Worm (Caenorhabditis elegans) whole organism, late embryonic: ENCODE measurements around the gene Y16B4A.2.
A peak's percentile ranks its signal among the peaks of the same experiment; 100 is the strongest.

Experiments
- C08G9.2 ChIP-seq: sonication (generic microtip); optimal IDR thresholded peaks from 2 replicates; lab custom pipeline; 2016; ENCODE audit warnings: mild to moderate bottlenecking, missing genetic modification characterization, moderate library complexity, missing compliant biosample characterization
- K09A11.1 ChIP-seq: sonication (generic microtip); optimal IDR thresholded peaks from 2 replicates; lab custom pipeline; 2017; ENCODE audit warnings: antibody characterized with exemption, mild to moderate bottlenecking, missing genetic modification characterization, missing compliant biosample characterization; ENCODE audit not compliant: insufficient read depth
- ahr-1 ChIP-seq: sonication (generic microtip); optimal IDR thresholded peaks from 2 replicates; lab custom pipeline; 2016; ENCODE audit warnings: missing genetic modification characterization, missing compliant biosample characterization
- ceh-14 ChIP-seq: sonication (generic microtip); optimal IDR thresholded peaks from 2 replicates; lab custom pipeline; 2016; ENCODE audit warnings: missing genotype, missing genetic modification characterization, missing compliant biosample characterization
- ceh-18 ChIP-seq: sonication (generic microtip); optimal IDR thresholded peaks from 2 replicates; lab custom pipeline; 2016; ENCODE audit warnings: missing genetic modification characterization, missing compliant biosample characterization
- ceh-19 ChIP-seq: fragments of 200-800 bp; sonication (Bioruptor generic); optimal IDR thresholded peaks from 2 replicates; lab custom pipeline; 2018; ENCODE audit warnings: mild to moderate bottlenecking, missing genetic modification characterization, missing compliant biosample characterization
- ceh-22 ChIP-seq: sonication (generic microtip); optimal IDR thresholded peaks from 2 replicates; lab custom pipeline; 2017; ENCODE audit warnings: missing biosample characterization, missing genetic modification characterization
- ceh-24 ChIP-seq: sonication (generic microtip); optimal IDR thresholded peaks from 2 replicates; lab custom pipeline; 2016; ENCODE audit warnings: mild to moderate bottlenecking, missing genetic modification characterization, missing compliant biosample characterization
- ceh-34 ChIP-seq: sonication (generic microtip); optimal IDR thresholded peaks from 2 replicates; lab custom pipeline; 2016; ENCODE audit warnings: mild to moderate bottlenecking, missing genetic modification characterization, missing compliant biosample characterization
- ceh-45 ChIP-seq: fragments of 200-800 bp; sonication (Bioruptor generic); IDR thresholded peaks from 2 replicates; pipeline ENCODE4 v1.3.6; 2022; ENCODE audit warnings: missing genetic modification reagents, missing genetic modification characterization, missing compliant biosample characterization
- ceh-48 ChIP-seq: sonication (generic microtip); optimal IDR thresholded peaks from 2 replicates; lab custom pipeline; 2016; ENCODE audit warnings: missing genetic modification characterization, inconsistent platforms, missing compliant biosample characterization
- dve-1 ChIP-seq: sonication (generic microtip); optimal IDR thresholded peaks from 2 replicates; lab custom pipeline; 2017; ENCODE audit warnings: antibody characterized with exemption, mild to moderate bottlenecking, missing genetic modification characterization, missing compliant biosample characterization
- elt-2 ChIP-seq: sonication (generic microtip); optimal IDR thresholded peaks from 2 replicates; lab custom pipeline; 2016; ENCODE audit warnings: missing genetic modification reagents, missing genetic modification characterization, missing compliant biosample characterization
- elt-4 ChIP-seq: sonication (generic microtip); optimal IDR thresholded peaks from 2 replicates; lab custom pipeline; 2016; ENCODE audit warnings: missing genetic modification characterization, missing compliant biosample characterization
- fax-1 ChIP-seq: sonication (generic microtip); optimal IDR thresholded peaks from 2 replicates; lab custom pipeline; 2016; ENCODE audit warnings: missing genotype, missing genetic modification characterization, missing compliant biosample characterization
- fkh-10 ChIP-seq: fragments of 150-350 bp; optimal IDR thresholded peaks from 2 replicates; lab custom pipeline; 2014; ENCODE audit warnings: missing biosample characterization, missing genetic modification reagents, missing genetic modification characterization
- hlh-15 ChIP-seq: sonication (generic microtip); optimal IDR thresholded peaks from 2 replicates; lab custom pipeline; 2016; ENCODE audit warnings: missing genetic modification characterization, missing compliant biosample characterization
- hlh-30 ChIP-seq: sonication (generic microtip); optimal IDR thresholded peaks from 2 replicates; lab custom pipeline; 2017; ENCODE audit warnings: antibody characterized with exemption, missing genetic modification characterization, missing compliant biosample characterization; ENCODE audit not compliant: insufficient read depth
- hlh-8 ChIP-seq: sonication (generic microtip); optimal IDR thresholded peaks from 2 replicates; lab custom pipeline; 2016; ENCODE audit warnings: missing genotype, missing genetic modification characterization, missing compliant biosample characterization
- lim-6 ChIP-seq: sonication (generic microtip); optimal IDR thresholded peaks from 2 replicates; lab custom pipeline; 2016; ENCODE audit warnings: missing genetic modification characterization, missing compliant biosample characterization
- madf-2 ChIP-seq: sonication (generic microtip); optimal IDR thresholded peaks from 2 replicates; lab custom pipeline; 2017; ENCODE audit warnings: missing genetic modification characterization, missing compliant biosample characterization
- mec-3 ChIP-seq: sonication (generic microtip); optimal IDR thresholded peaks from 2 replicates; lab custom pipeline; 2016; ENCODE audit warnings: borderline replicate concordance, missing genetic modification characterization, missing compliant biosample characterization
- nfya-1 ChIP-seq: sonication (generic microtip); optimal IDR thresholded peaks from 2 replicates; lab custom pipeline; 2017; ENCODE audit warnings: missing genetic modification characterization, mild to moderate bottlenecking, missing compliant biosample characterization, antibody characterized with exemption, moderate library complexity
- pag-3 ChIP-seq: sonication (generic microtip); optimal IDR thresholded peaks from 2 replicates; lab custom pipeline; 2016; ENCODE audit warnings: missing compliant biosample characterization, missing genetic modification characterization, borderline replicate concordance
- pha-4 ChIP-seq: fragments of 150-350 bp; optimal IDR thresholded peaks from 2 replicates; lab custom pipeline; 2018; ENCODE audit warnings: missing biosample characterization, missing genetic modification reagents, missing genetic modification characterization
- pqm-1 ChIP-seq: sonication (generic microtip); optimal IDR thresholded peaks from 2 replicates; lab custom pipeline; 2016; ENCODE audit warnings: missing genetic modification characterization, missing compliant biosample characterization
- sdc-2 ChIP-seq: sonication (generic microtip); optimal IDR thresholded peaks from 2 replicates; lab custom pipeline; 2016; ENCODE audit warnings: missing genotype, missing genetic modification characterization, missing compliant biosample characterization
- sox-2 ChIP-seq: fragments of 200-800 bp; sonication (Bioruptor generic); IDR thresholded peaks from 2 replicates; pipeline ENCODE4 v1.3.6; 2022; ENCODE audit warnings: missing genetic modification reagents, missing genetic modification characterization, missing compliant biosample characterization
- sox-4 ChIP-seq: sonication (generic microtip); optimal IDR thresholded peaks from 2 replicates; lab custom pipeline; 2017; ENCODE audit warnings: mild to moderate bottlenecking, missing genetic modification characterization, inconsistent platforms, missing compliant biosample characterization
- tbx-2 ChIP-seq: sonication (generic microtip); optimal IDR thresholded peaks from 2 replicates; lab custom pipeline; 2016; ENCODE audit warnings: missing genetic modification characterization, missing compliant biosample characterization
- tbx-7 ChIP-seq: sonication (generic microtip); optimal IDR thresholded peaks from 2 replicates; lab custom pipeline; 2016; ENCODE audit warnings: missing genotype, missing genetic modification characterization, missing compliant biosample characterization
- unc-55 ChIP-seq: sonication (generic microtip); optimal IDR thresholded peaks from 2 replicates; lab custom pipeline; 2017; ENCODE audit warnings: missing biosample characterization, missing genetic modification reagents, missing genetic modification characterization
- unc-86 ChIP-seq: sonication (generic microtip); optimal IDR thresholded peaks from 2 replicates; lab custom pipeline; 2016; ENCODE audit warnings: missing genetic modification characterization, missing compliant biosample characterization

The Y16B4A.2 gene

ce11 chrX:14761021-14761420, 10.6 kb downstream of the Y16B4A.2 start, which contains the start of gene C05G5.5:
Gene C05G5.5, minus strand, starts transcription at chrX:14761121.
- TF ChIP-seq pag-3 (no peak), ceh-45 (no peak), sdc-2 (tag; lab: Kevin White, UChicago) (no peak), ceh-34 (tag; lab: Kevin White, UChicago) (no peak), pqm-1 (tag; lab: Kevin White, UChicago) (no peak), ceh-22 (no peak), hlh-15 (tag; lab: Kevin White, UChicago) (no peak), unc-55 (GFP tag; lab: Kevin White, UChicago) (no peak), sox-4 (no peak), hlh-30 (tag; lab: Kevin White, UChicago) (no peak), elt-2 (tag; lab: Kevin White, UChicago) (no peak), mec-3 (tag; lab: Kevin White, UChicago) (no peak), tbx-2 (tag; lab: Kevin White, UChicago) (no peak), ceh-24 (tag; lab: Kevin White, UChicago) (no peak), unc-86 (tag; lab: Kevin White, UChicago) (no peak)
- TF ChIP-seq, all 69 proteins: peak for 0

- TF ChIP-seq ceh-48 (tag; lab: Kevin White, UChicago), result no peak
- TF ChIP-seq nfya-1 (tag; lab: Kevin White, UChicago), result no peak
- TF ChIP-seq dve-1, result no peak
- TF ChIP-seq ahr-1 (tag; lab: Kevin White, UChicago), result no peak
- no peak for TF ChIP-seq lim-6 (tag; lab: Kevin White, UChicago)
- TF ChIP-seq tbx-7, result no peak
These were observed 11.5 kb downstream of the Y16B4A.2 start for ce11 chrX:14760166-14760565.

DNA sequence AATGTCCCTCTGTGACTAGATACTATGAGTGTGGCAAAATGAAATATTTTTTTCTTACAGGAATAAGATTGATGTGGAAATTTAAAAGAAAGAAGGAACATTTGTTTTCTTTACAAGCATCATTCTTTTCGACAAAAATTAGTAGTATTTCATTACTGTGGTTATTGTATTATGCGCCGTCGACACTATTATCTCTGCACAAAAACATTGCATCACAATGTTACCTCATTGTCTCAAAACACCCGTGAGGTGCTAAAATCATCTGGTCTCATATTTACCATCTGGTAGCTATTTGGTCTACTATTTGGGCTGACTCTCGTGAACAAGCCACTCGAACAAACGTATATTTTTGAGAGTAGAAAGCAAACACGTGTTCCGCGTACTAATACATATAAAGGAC, 12.1 kb downstream of the Y16B4A.2 start:
- no peak for TF ChIP-seq sox-4
- no peak for TF ChIP-seq ceh-18 (tag; lab: Kevin White, UChicago)
- no peak for TF ChIP-seq hlh-30 (tag; lab: Kevin White, UChicago)
- no peak for TF ChIP-seq hlh-8 (tag; lab: Kevin White, UChicago)
- TF ChIP-seq tbx-2 (tag; lab: Kevin White, UChicago), result no peak
- no peak for TF ChIP-seq fkh-10 (GFP tag; lab: Kevin White, UChicago)
- TF ChIP-seq ceh-34 (tag; lab: Kevin White, UChicago), result no peak
- no peak for TF ChIP-seq fax-1 (tag; lab: Kevin White, UChicago)
- TF ChIP-seq elt-4 (tag; lab: Kevin White, UChicago), result no peak
- TF ChIP-seq pqm-1 (tag; lab: Kevin White, UChicago), result no peak
- TF ChIP-seq ceh-19, result no peak
- TF ChIP-seq madf-2 (tag; lab: Kevin White, UChicago), result no peak
- no peak for TF ChIP-seq ceh-14 (tag; lab: Kevin White, UChicago)

ce11 chrX:14757641-14758220, 13.9 kb downstream of the Y16B4A.2 start:
- TF ChIP-seq sox-2 (GFP tag; lab: Robert Waterston, UW) (peak; percentile 47; the same call in 1 of the 2 replicates), pha-4 (tag; lab: Kevin White, UChicago) (no peak), unc-86 (tag; lab: Kevin White, UChicago) (no peak)

ce11 chrX:14756606-14757005, 15.0 kb downstream of the Y16B4A.2 start:
- TF ChIP-seq C08G9.2 (tag; lab: Kevin White, UChicago), result peak; percentile 3
- no peak for TF ChIP-seq K09A11.1 (tag; lab: Kevin White, UChicago)
